Fruit fly (Drosophila melanogaster): Measurements from ENCODE around the gene CG2186.

CG2186 gene

DNA sequence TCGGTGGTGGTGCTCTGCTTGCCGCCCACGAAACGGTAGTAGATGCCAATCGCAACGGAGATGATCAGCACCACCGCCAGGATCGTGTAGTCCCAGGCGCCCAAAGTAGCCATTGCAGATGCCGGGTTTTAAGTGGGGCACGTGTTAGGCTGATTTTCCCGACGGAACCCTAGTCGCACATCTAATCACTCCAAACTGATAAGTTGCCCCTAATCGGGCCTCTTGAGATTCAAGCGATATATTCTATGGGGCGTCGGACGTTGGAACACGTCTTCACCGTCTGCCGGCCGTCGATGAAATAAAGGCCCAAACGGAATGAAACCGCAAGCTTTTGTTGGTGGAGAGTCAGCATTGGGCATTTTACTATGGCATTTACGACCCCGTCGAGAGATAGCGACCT lies 12.6 kb upstream of the CG2186 start, which contains the start of gene CG32669:
Gene CG32669, minus strand, starts transcription at position 275 of the 400 bp plus-strand sequence.
- TF ChIP-seq topi (GFP tag; optimal IDR thresholded peaks at IDR 0.05) (no peak), CG16779 (tag; optimal IDR thresholded peaks at IDR 0.05) (no peak), CG34406 (GFP tag; optimal IDR thresholded peaks at IDR 0.05) (no peak), OdsH (GFP tag; optimal IDR thresholded peaks at IDR 0.05) (no peak), vri (GFP tag; optimal IDR thresholded peaks at IDR 0.05) (no peak)

DNA sequence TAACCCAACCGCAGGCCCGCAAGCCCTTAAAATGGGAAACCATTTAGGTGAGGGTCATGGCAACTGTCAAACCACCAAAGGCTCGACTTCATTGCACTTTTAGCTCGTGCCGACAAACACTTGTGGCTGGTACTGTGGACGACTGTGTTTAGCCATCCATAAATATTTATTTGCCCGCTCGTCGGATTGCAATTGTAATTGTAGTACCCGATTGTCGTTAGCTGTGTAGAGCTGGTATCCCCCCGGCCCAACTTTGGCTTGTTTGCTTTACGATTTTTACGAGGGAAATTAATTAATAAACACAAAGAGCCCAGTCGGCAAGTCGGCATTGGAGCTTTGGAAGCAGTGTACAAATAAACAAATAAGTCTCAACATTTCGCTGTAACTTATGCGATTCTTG lies 12.2 kb upstream of the CG2186 start:
- TF ChIP-seq esn (GFP tag; optimal IDR thresholded peaks at IDR 0.05) (no peak), pdm3 (GFP tag; optimal IDR thresholded peaks at IDR 0.05) (no peak), Smox (GFP tag; optimal IDR thresholded peaks at IDR 0.05) (no peak), Gug (GFP tag; IDR thresholded peaks at IDR 0.05) (no peak), OdsH (GFP tag; optimal IDR thresholded peaks at IDR 0.05) (no peak), CG6276 (GFP tag; optimal IDR thresholded peaks at IDR 0.05) (no peak), CG1621 (tag; optimal IDR thresholded peaks at IDR 0.05) (no peak), cyc (GFP tag; optimal IDR thresholded peaks at IDR 0.05) (no peak)

DNA sequence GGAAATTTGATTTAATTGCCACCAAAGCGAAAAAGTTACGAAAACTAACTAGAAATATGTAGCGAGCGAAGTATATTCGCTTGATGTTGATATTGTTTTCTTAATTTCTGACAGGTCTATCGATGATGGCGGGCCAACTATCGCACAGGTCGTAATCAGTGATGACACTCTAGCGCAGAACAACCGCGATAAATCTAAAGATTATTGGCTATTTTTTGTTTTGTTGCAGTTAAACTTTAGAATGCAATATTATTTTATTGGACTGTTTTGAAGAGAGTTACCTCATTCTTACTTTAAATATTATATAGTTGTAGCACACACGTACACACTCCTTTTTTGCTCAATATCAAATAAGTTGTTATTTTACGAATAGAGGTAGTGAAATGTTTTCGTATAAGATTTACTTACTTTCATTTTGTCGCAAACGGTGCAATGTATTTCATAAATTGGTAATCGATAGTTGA lies 10.5 kb upstream of the CG2186 start, which contains the start of gene sbr:
Gene sbr, minus strand, starts transcription at position 121 of the 464 bp plus-strand sequence.
- TF ChIP-seq lz (GFP tag; optimal IDR thresholded peaks at IDR 0.05) (peak; percentile 34), Ets96B (tag; optimal IDR thresholded peaks at IDR 0.05) (no peak), Hr39 (GFP tag; optimal IDR thresholded peaks at IDR 0.05) (peak; percentile 37), cyc (GFP tag; optimal IDR thresholded peaks at IDR 0.05) (peak; percentile 35), dsx (GFP tag; optimal IDR thresholded peaks at IDR 0.05; ENCODE audit: poor library complexity, severe bottlenecking) (no peak), CG1621 (tag; optimal IDR thresholded peaks at IDR 0.05) (no peak), CG3032 (tag; optimal IDR thresholded peaks at IDR 0.05) (peak; percentile 24), Sox15 (GFP tag; optimal IDR thresholded peaks at IDR 0.05) (no peak), Smox (GFP tag; optimal IDR thresholded peaks at IDR 0.05) (peak; percentile 1), fd85E (GFP tag; optimal IDR thresholded peaks at IDR 0.05) (no peak), Met (GFP tag; optimal IDR thresholded peaks at IDR 0.05) (no peak), Sox14 (GFP tag; optimal IDR thresholded peaks at IDR 0.05) (peak; percentile 44), Eip75B (GFP tag; optimal IDR thresholded peaks at IDR 0.05) (no peak), Blimp-1 (GFP tag; optimal IDR thresholded peaks at IDR 0.05) (no peak), Ets21C (GFP tag; optimal IDR thresholded peaks at IDR 0.05) (peak; percentile 37), CG11902 (GFP tag; optimal IDR thresholded peaks at IDR 0.05) (no peak), topi (GFP tag; optimal IDR thresholded peaks at IDR 0.05) (peak; percentile 38), esn (GFP tag; optimal IDR thresholded peaks at IDR 0.05) (peak; percentile 43), achi (GFP tag; optimal IDR thresholded peaks at IDR 0.05) (peak; percentile 43), spab (GFP tag; optimal IDR thresholded peaks at IDR 0.05) (no peak), CG6854 (GFP tag; optimal IDR thresholded peaks at IDR 0.05) (no peak), CG31627 (GFP tag; optimal IDR thresholded peaks at IDR 0.05) (peak; percentile 29)

DNA sequence GAGAGGGAATG lies 10.2 kb upstream of the CG2186 start, which contains the start of gene Pgls:
Gene Pgls, plus strand, starts transcription at position 3 of the 11 bp plus-strand sequence.
- TF ChIP-seq eg (GFP tag; IDR thresholded peaks at IDR 0.05): no peak
- TF ChIP-seq CG1621 (tag; optimal IDR thresholded peaks at IDR 0.05): no peak
- no peak for TF ChIP-seq CG3919 (GFP tag; optimal IDR thresholded peaks at IDR 0.05)
- no peak for TF ChIP-seq Eip93F (GFP tag; optimal IDR thresholded peaks at IDR 0.05)
- TF ChIP-seq fd85E (GFP tag; optimal IDR thresholded peaks at IDR 0.05): no peak

DNA sequence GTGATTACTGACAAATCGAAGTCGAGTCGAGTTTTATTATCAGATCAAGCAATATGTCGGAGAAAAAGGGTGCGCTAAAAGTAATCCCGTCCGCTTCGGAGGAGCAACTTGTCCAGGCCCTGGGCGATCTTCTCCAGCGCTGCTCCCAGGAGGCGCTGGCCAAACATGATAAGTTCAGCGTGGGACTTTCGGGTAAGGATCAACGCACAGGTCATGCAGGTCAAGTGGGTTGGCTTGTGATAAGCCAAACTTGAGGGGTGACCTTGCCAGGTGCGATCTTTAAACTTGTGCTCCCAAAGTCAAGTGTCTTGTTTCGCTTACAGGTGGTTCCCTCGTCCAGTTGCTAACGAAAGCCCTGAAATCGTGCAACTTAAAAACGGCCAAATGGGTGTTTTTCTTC lies 10.0 kb upstream of the CG2186 start:
- TF ChIP-seq ss (GFP tag; optimal IDR thresholded peaks at IDR 0.05) (no peak), svp (GFP tag) (peak; percentile 94), Eip78C (GFP tag) (peak; percentile 24)

Measured in whole organism, prepupa.